Fruit fly (Drosophila melanogaster): Measurements from ENCODE around the gene CG3527.
A peak's percentile ranks its signal among the peaks of the same experiment; 100 is the strongest.

Gene CG3527

DNA sequence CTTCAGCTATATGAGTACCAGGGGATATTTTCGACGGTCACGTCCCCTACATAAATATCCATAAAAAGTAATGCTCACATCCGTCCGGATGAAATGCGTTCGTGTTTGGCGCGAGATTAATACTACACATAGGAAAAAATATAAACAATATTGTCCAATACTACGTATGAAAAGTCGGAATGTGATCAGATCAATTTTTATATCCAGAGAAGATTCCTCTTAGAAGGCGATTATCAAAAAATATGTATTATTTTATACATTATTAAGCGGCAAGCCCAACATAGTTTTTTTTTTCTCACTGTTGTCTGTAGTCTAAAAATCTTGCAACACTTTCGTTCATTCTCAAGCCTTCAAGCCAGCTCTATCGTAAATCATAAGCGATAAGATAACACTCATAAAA, 22.2 kb downstream of the CG3527 start (continued):
- TF ChIP-seq CG1603 (tag; optimal IDR thresholded peaks at IDR 0.05) (no peak), chif (GFP tag; optimal IDR thresholded peaks at IDR 0.05) (peak in 1 of 2 experiments; percentile 47), CG9727 (GFP tag; optimal IDR thresholded peaks at IDR 0.05) (peak; percentile 50), Oaz (GFP tag; IDR thresholded peaks at IDR 0.05) (no peak), D19A (tag; optimal IDR thresholded peaks at IDR 0.05) (peak; percentile 9), CG1529 (GFP tag; optimal IDR thresholded peaks at IDR 0.05) (peak; percentile 22), CG8924 (tag; optimal IDR thresholded peaks at IDR 0.05) (peak; percentile 31), CG32772 (GFP tag; IDR thresholded peaks at IDR 0.05) (0 out of 2 replicates have a peak, but pooled peaks have one; percentile 23), NK7.1 (GFP tag; optimal IDR thresholded peaks at IDR 0.05) (no peak), ATbp (GFP tag; optimal IDR thresholded peaks at IDR 0.05) (peak; percentile 17), CG32532 (GFP tag; IDR thresholded peaks at IDR 0.05) (no peak), zfh2 (GFP tag; optimal IDR thresholded peaks at IDR 0.05) (no peak), Sry-δ (GFP tag; optimal IDR thresholded peaks at IDR 0.05) (no peak), phol (tag; optimal IDR thresholded peaks at IDR 0.05) (peak; percentile 35), tgo (GFP tag; IDR thresholded peaks at IDR 0.05) (0 out of 3 replicates have a peak, but pooled peaks have one; percentile 36), da (GFP tag; optimal IDR thresholded peaks at IDR 0.05) (no peak), zfh1 (GFP tag; IDR thresholded peaks at IDR 0.05) (peak; percentile 52; the same call in 1 of the 3 replicates), CG2678 (tag; optimal IDR thresholded peaks at IDR 0.05) (peak; percentile 32), Blimp-1 (GFP tag; optimal IDR thresholded peaks at IDR 0.05) (peak; percentile 42), unpg (GFP tag; optimal IDR thresholded peaks at IDR 0.05) (peak; percentile 19), vvl (GFP tag; IDR thresholded peaks at IDR 0.05) (peak; percentile 58; the same call in 1 of the 2 replicates), Sry-β (GFP tag; optimal IDR thresholded peaks at IDR 0.05) (no peak), Xrp1 (GFP tag; IDR thresholded peaks at IDR 0.05) (peak; percentile 57; the same call in 1 of the 2 replicates), CG30403 (GFP tag; optimal IDR thresholded peaks at IDR 0.05) (peak; percentile 21), grau (tag; optimal IDR thresholded peaks at IDR 0.05) (peak; percentile 27), Pdp1 (GFP tag; optimal IDR thresholded peaks at IDR 0.05) (peak in 1 of 2 experiments; percentile 5), B-H2 (GFP tag; optimal IDR thresholded peaks at IDR 0.05) (no peak), odd (GFP tag; optimal IDR thresholded peaks at IDR 0.05) (no peak), CG1024 (GFP tag; IDR thresholded peaks at IDR 0.05) (peak; percentile 44; the same call in 1 of the 2 replicates), croc (GFP tag; conservative IDR thresholded peaks at IDR 0.05) (peak; percentile 36; the same call in 1 of the 3 replicates), prd (optimal IDR thresholded peaks at IDR 0.05) (no peak), prd (GFP tag; IDR thresholded peaks at IDR 0.05) (peak; percentile 56), Hey (tag; optimal IDR thresholded peaks at IDR 0.05) (no peak), CG11504 (tag; optimal IDR thresholded peaks at IDR 0.05) (peak; percentile 36)

DNA sequence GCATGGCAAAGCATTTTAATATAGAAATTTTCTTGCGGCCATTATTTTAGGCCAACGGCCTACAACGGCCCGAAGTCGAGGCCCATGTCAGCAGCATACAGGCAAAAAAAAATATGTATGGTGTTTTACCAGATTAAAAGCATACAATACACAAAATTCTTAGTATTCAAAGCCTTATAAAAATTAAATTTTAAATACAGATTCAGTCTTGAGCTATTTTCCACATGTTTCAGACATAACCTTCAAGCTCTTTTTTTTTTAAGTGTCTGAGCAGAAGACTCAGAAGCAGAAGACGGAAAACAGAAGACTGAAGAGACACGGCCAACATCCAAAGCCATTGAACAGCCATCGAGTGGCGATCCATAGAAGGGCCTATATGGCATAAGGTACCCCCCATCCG, 30.0 kb downstream of the CG3527 start:
- no peak for TF ChIP-seq sens-2 (GFP tag; IDR thresholded peaks at IDR 0.05)
- TF ChIP-seq CG2712 (tag; optimal IDR thresholded peaks at IDR 0.05): peak; percentile 63
- no peak for TF ChIP-seq CG12659 (GFP tag; optimal IDR thresholded peaks at IDR 0.05)
- no peak for TF ChIP-seq shn (GFP tag; optimal IDR thresholded peaks at IDR 0.05)
- TF ChIP-seq gcm (GFP tag; optimal IDR thresholded peaks at IDR 0.05): no peak
- TF ChIP-seq NC2β (GFP tag; optimal IDR thresholded peaks at IDR 0.05): no peak
- TF ChIP-seq zfh2 (GFP tag; optimal IDR thresholded peaks at IDR 0.05): no peak
- no peak for TF ChIP-seq Lpt (GFP tag; optimal IDR thresholded peaks at IDR 0.05)
- TF ChIP-seq CG42726 (GFP tag; IDR thresholded peaks at IDR 0.05; ENCODE audit: partially characterized antibody): no peak
- TF ChIP-seq CG14667 (GFP tag; IDR thresholded peaks at IDR 0.05): 0 out of 2 replicates have a peak, but pooled peaks have one; percentile 27
- TF ChIP-seq CG3065 (GFP tag; optimal IDR thresholded peaks at IDR 0.05): no peak
- no peak for TF ChIP-seq CG14860 (GFP tag; IDR thresholded peaks at IDR 0.05; ENCODE audit: partially characterized antibody)
- TF ChIP-seq CG17802 (tag; optimal IDR thresholded peaks at IDR 0.05): peak; percentile 43
- TF ChIP-seq al (GFP tag; IDR thresholded peaks at IDR 0.05): no peak
- peak; percentile 28 for TF ChIP-seq CG17385 (GFP tag; optimal IDR thresholded peaks at IDR 0.05)
- peak; percentile 52 for TF ChIP-seq gsb-n (tag; optimal IDR thresholded peaks at IDR 0.05)
- TF ChIP-seq BtbVII (GFP tag; optimal IDR thresholded peaks at IDR 0.05): no peak
- peak; percentile 74 for TF ChIP-seq dmrt11E (tag; optimal IDR thresholded peaks at IDR 0.05)
- TF ChIP-seq CkIIα-i1 (GFP tag; IDR thresholded peaks at IDR 0.05): no peak
